Fruit fly (Drosophila melanogaster): ENCODE results near the gene GluProRS.

DNA sequence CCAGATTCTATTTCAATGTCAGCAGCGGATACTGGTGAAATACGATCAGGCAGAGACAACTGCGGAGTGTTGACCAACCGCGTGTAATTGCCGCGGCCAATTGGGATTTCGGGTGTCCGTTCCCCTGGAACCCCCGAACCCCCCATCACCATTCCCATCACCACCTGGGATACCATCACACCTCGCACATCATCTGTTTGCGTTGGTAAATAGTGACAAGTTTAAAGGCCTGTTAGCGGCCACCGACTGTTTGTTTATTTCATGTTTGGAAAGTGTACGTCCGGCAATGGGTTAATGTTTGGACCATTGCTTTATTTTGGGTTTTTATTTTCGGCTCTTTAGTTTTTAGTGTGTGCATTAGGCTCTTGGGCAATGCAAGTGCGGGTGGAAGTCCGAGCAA lies 11.2 kb downstream of the GluProRS start:
- TF ChIP-seq psq (optimal IDR thresholded peaks at IDR 0.05) (no peak), Myc (optimal IDR thresholded peaks at IDR 0.05) (no peak), insv (optimal IDR thresholded peaks at IDR 0.05) (no peak), Sin3A (optimal IDR thresholded peaks at IDR 0.05) (no peak), ttk (optimal IDR thresholded peaks at IDR 0.05) (no peak)
